Fruit fly (Drosophila melanogaster): ENCODE measurements around the gene CG8852.

CG8852 gene

dm6 chr2L:3547512-3547911, 22.6 kb downstream of the CG8852 start:
- TF ChIP-seq CG16815 (GFP tag; optimal IDR thresholded peaks at IDR 0.05), result no peak
- no peak for TF ChIP-seq lmd (GFP tag; IDR thresholded peaks at IDR 0.05)
- TF ChIP-seq kay (GFP tag; optimal IDR thresholded peaks at IDR 0.05), result no peak
- peak; percentile 52 for TF ChIP-seq CG11504 (tag; optimal IDR thresholded peaks at IDR 0.05)
- TF ChIP-seq CG11456 (GFP tag; IDR thresholded peaks at IDR 0.05), result 0 out of 3 replicates have a peak, but pooled peaks have one; percentile 5

- peak; percentile 4 for TF ChIP-seq pros (GFP tag; optimal IDR thresholded peaks at IDR 0.05)
- TF ChIP-seq otp (GFP tag; IDR thresholded peaks at IDR 0.05), result peak; percentile 54; the same call in 1 of the 3 replicates
- TF ChIP-seq Kr (GFP tag; optimal IDR thresholded peaks at IDR 0.05), result peak; percentile 79
- no peak for TF ChIP-seq CG10209 (GFP tag; optimal IDR thresholded peaks at IDR 0.05)
- TF ChIP-seq CG7928 (GFP tag; optimal IDR thresholded peaks at IDR 0.05), result no peak
- no peak for TF ChIP-seq CG10366 (GFP tag; IDR thresholded peaks at IDR 0.05)
- TF ChIP-seq CG1233 (GFP tag; optimal IDR thresholded peaks at IDR 0.05), result peak; percentile 2
- TF ChIP-seq nmo (GFP tag; optimal IDR thresholded peaks at IDR 0.05), result no peak
- peak; percentile 79 for TF ChIP-seq ac (GFP tag; optimal IDR thresholded peaks at IDR 0.05)
- TF ChIP-seq CG1603 (tag; optimal IDR thresholded peaks at IDR 0.05), result peak; percentile 11
- TF ChIP-seq sens-2 (GFP tag; IDR thresholded peaks at IDR 0.05), result 0 out of 2 replicates have a peak, but pooled peaks have one; percentile 12
- no peak for TF ChIP-seq CG10979 (tag; optimal IDR thresholded peaks at IDR 0.05)
- peak; percentile 20 for TF ChIP-seq CG14710 (tag; optimal IDR thresholded peaks at IDR 0.05)
- TF ChIP-seq Sin3A (optimal IDR thresholded peaks at IDR 0.05), result no peak
- peak; percentile 42; the same call in 1 of the 2 replicates for TF ChIP-seq crol (GFP tag; IDR thresholded peaks at IDR 0.05)
- TF ChIP-seq ara (GFP tag; IDR thresholded peaks at IDR 0.05), result peak; percentile 48
- no peak for TF ChIP-seq CG8388 (GFP tag; optimal IDR thresholded peaks at IDR 0.05)
- peak; percentile 30 for TF ChIP-seq dmrt11E (tag; optimal IDR thresholded peaks at IDR 0.05)
- no peak for TF ChIP-seq eve (GFP tag; optimal IDR thresholded peaks at IDR 0.05)
- TF ChIP-seq gfzf (GFP tag; optimal IDR thresholded peaks at IDR 0.05), result no peak
- no peak for TF ChIP-seq Dad (GFP tag; optimal IDR thresholded peaks at IDR 0.05)
- no peak for TF ChIP-seq HLHmδ (GFP tag; optimal IDR thresholded peaks at IDR 0.05)
- TF ChIP-seq eyg (GFP tag; optimal IDR thresholded peaks at IDR 0.05), result no peak
- no peak for TF ChIP-seq CG7271 (tag; optimal IDR thresholded peaks at IDR 0.05)
- no peak for TF ChIP-seq CG8290 (GFP tag; optimal IDR thresholded peaks at IDR 0.05)
- peak in 1 of 2 experiments; percentile 0 for TF ChIP-seq CG8290 (tag; optimal IDR thresholded peaks at IDR 0.05)
- TF ChIP-seq CG5245 (GFP tag; optimal IDR thresholded peaks at IDR 0.05), result no peak
- no peak for TF ChIP-seq nom (GFP tag; optimal IDR thresholded peaks at IDR 0.05)
- TF ChIP-seq gcm (GFP tag; optimal IDR thresholded peaks at IDR 0.05), result no peak
- peak; percentile 41 for TF ChIP-seq zen (tag; optimal IDR thresholded peaks at IDR 0.05)
- TF ChIP-seq jigr1 (GFP tag; IDR thresholded peaks at IDR 0.05), result no peak
- TF ChIP-seq Pdp1 (GFP tag; optimal IDR thresholded peaks at IDR 0.05), result peak in 1 of 2 experiments; percentile 1
- TF ChIP-seq kni (GFP tag; optimal IDR thresholded peaks at IDR 0.05), result peak; percentile 18
- no peak for TF ChIP-seq Ravus (GFP tag; IDR thresholded peaks at IDR 0.05)
- TF ChIP-seq CG2116 (GFP tag; optimal IDR thresholded peaks at IDR 0.05), result no peak
- no peak for TF ChIP-seq dysf (GFP tag; IDR thresholded peaks at IDR 0.05)
- TF ChIP-seq da (GFP tag; optimal IDR thresholded peaks at IDR 0.05), result no peak
- no peak for TF ChIP-seq CG7556 (GFP tag; optimal IDR thresholded peaks at IDR 0.05)
- peak; percentile 16 for TF ChIP-seq CG2202 (tag; optimal IDR thresholded peaks at IDR 0.05)
- TF ChIP-seq Med (GFP tag), result peak; percentile 39
- TF ChIP-seq CG33557 (GFP tag; optimal IDR thresholded peaks at IDR 0.05), result peak; percentile 49
- no peak for TF ChIP-seq CG17829 (tag; optimal IDR thresholded peaks at IDR 0.05)
- peak; percentile 45 for TF ChIP-seq CG7745 (tag; optimal IDR thresholded peaks at IDR 0.05)
- TF ChIP-seq danr (GFP tag; IDR thresholded peaks at IDR 0.05), result no peak
- no peak for TF ChIP-seq Sox100B (GFP tag; optimal IDR thresholded peaks at IDR 0.05)
Observed at dm6 chr2L:3548879-3549278, 23.9 kb downstream of the CG8852 start.

Measured in whole organism, embryonic.